Worm (Caenorhabditis elegans): ENCODE data around the gene M28.10.
A peak's percentile ranks its signal among the peaks of the same experiment; 100 is the strongest.

M28.10 gene

DNA sequence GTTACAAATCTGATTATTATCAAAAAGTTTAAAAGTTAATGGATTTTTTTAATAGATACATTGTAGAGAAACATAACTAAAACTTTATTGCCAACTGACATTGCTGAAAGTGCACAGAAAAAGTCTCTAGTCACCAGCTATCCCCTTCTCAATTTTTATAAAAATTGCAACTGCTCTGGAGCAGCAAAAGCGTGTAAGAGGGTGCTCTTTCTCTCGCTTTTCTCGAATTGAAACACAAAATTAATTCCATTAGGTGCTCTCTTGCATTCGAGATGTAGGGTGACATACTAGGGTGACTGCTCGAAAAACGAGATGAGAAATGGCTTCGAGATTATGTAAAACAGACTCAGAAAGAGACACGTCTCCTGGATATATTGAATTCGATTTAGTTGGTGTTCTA, 33.3 kb downstream of the M28.10 start:
- TF ChIP-seq aha-1 (tag) (peak; percentile 66), lin-13 (GFP tag; optimal IDR thresholded peaks at IDR 0.05) (no peak)

DNA sequence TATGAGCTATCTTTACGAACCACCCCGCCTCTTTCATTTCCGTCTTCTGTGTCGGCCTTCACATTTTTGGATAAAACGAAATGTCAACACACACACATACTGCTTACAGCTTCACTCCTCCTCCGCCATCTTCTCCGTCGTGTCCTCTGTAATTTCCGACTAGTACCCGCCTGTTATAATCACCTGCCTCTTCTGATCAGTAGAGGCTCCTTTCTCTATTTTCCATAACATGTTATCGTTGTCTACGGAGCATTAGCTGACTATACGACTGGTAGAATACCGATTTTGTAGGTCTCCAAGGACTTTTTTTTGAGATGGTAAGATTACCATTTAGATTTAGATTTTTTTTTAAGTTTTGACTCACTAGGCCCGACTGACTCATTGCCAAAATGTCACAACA, 37.6 kb downstream of the M28.10 start:
- TF ChIP-seq aha-1 (tag) (peak; percentile 91), ceh-20 (GFP tag; IDR thresholded peaks at IDR 0.05) (no peak)

DNA sequence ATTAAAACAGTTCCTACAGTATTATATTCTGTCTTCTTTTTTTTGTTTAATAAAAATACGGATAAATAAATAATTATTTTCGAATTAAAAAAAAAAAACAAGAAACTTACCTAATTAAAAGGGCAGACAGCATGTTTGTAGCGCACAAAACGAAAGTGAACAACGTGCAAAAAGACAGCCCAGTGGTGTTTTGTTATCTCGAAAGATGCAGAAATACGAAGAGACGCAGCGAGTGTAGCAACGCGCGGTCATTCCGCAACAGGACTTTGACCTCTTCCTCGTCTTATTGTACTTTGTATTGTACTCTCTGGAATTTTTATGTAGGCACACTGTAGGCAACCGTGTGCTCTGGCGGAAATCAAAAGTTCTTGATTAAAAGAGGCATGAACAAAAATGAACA, 46.3 kb downstream of the M28.10 start, which contains the start of gene gbh-1:
Gene gbh-1 (minus strand): TSS at position 149 of the 400 bp plus-strand sequence.
- TF ChIP-seq hif-1 (tag; optimal IDR thresholded peaks at IDR 0.05), result peak in 1 of 2 experiments; percentile 73
- peak in 1 of 2 experiments; percentile 73 for TF ChIP-seq mdl-1 (tag; optimal IDR thresholded peaks at IDR 0.05)
- peak; percentile 73 for TF ChIP-seq madf-9 (GFP tag; conservative IDR thresholded peaks at IDR 0.05)
- TF ChIP-seq egl-27 (tag; optimal IDR thresholded peaks at IDR 0.05), result no peak
- no peak for TF ChIP-seq snpc-4 (tag; optimal IDR thresholded peaks at IDR 0.05)
- TF ChIP-seq mxl-3 (GFP tag; optimal IDR thresholded peaks at IDR 0.05), result peak; percentile 50
- no peak for TF ChIP-seq Y48G9A.11 (GFP tag; IDR thresholded peaks at IDR 0.05)
- TF ChIP-seq hlh-11 (tag; optimal IDR thresholded peaks at IDR 0.05), result peak; percentile 59
- TF ChIP-seq daf-8 (GFP tag; IDR thresholded peaks at IDR 0.05), result no peak
- TF ChIP-seq Y105C5A.15 (GFP tag; IDR thresholded peaks at IDR 0.05), result no peak
- TF ChIP-seq daf-16 (GFP tag; optimal IDR thresholded peaks at IDR 0.05), result no peak
- peak; percentile 31 for TF ChIP-seq daf-16 (tag; optimal IDR thresholded peaks at IDR 0.05)
- TF ChIP-seq hmg-1.1 (GFP tag; IDR thresholded peaks at IDR 0.05), result no peak
- peak; percentile 32 for TF ChIP-seq nhr-48 (tag; optimal IDR thresholded peaks at IDR 0.05)
- peak; percentile 99 for TF ChIP-seq nhr-28 (tag; optimal IDR thresholded peaks at IDR 0.05)
- TF ChIP-seq php-3 (GFP tag; IDR thresholded peaks at IDR 0.05), result 0 out of 2 replicates have a peak, but pooled peaks have one; percentile 22

DNA sequence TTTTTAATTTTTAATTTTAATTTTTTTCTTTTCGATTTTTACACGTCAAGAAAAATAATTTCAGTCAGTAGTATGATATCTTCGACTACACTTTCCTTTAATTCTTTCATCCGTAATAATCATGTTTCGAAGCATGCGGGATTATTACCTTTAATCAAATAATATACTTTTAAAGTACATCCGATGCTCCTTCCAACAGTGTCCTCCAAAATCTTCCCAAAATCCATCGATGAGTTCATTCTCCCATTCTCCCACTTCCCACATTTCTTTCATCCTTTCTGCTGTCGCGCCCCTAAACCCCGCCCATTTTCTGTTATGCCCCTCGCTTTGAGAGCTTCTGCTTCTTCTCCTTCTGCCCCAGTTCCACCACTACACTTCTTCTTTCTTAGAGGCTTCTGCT, 47.4 kb downstream of the M28.10 start, which contains the start of gene lgc-57:
Gene lgc-57 (plus strand): TSS at position 301 of the 400 bp plus-strand sequence.
- no peak for TF ChIP-seq mep-1 (tag; optimal IDR thresholded peaks at IDR 0.05)
- no peak for TF ChIP-seq hif-1 (tag; optimal IDR thresholded peaks at IDR 0.05)
- no peak for TF ChIP-seq skn-1 (tag; optimal IDR thresholded peaks at IDR 0.05)
- no peak for TF ChIP-seq ZK546.5 (tag; optimal IDR thresholded peaks at IDR 0.05)
- TF ChIP-seq gei-8 (GFP tag; optimal IDR thresholded peaks at IDR 0.05), result no peak
- no peak for TF ChIP-seq mdt-29 (GFP tag; IDR thresholded peaks at IDR 0.05)
- no peak for TF ChIP-seq aly-2 (tag; optimal IDR thresholded peaks at IDR 0.05)
- no peak for TF ChIP-seq nhr-42 (GFP tag; IDR thresholded peaks at IDR 0.05)
- no peak for TF ChIP-seq ceh-44 (GFP tag; IDR thresholded peaks at IDR 0.05)
- TF ChIP-seq ceh-20 (GFP tag; IDR thresholded peaks at IDR 0.05), result no peak
- TF ChIP-seq rbr-2 (tag; optimal IDR thresholded peaks at IDR 0.05), result no peak
- TF ChIP-seq lin-1 (GFP tag; IDR thresholded peaks at IDR 0.05), result no peak
- TF ChIP-seq Y105C5A.15 (GFP tag; IDR thresholded peaks at IDR 0.05), result no peak
- TF ChIP-seq unc-62 (GFP tag; optimal IDR thresholded peaks at IDR 0.05 in 1 of 2), result no peak
- TF ChIP-seq unc-62 (tag; optimal IDR thresholded peaks at IDR 0.05), result no peak
- no peak for TF ChIP-seq F10B5.3 (tag; optimal IDR thresholded peaks at IDR 0.05)
- no peak for TF ChIP-seq hmg-1.1 (GFP tag; IDR thresholded peaks at IDR 0.05)
- TF ChIP-seq spr-3 (GFP tag; optimal IDR thresholded peaks at IDR 0.05), result no peak
- no peak for TF ChIP-seq duxl-1 (tag; optimal IDR thresholded peaks at IDR 0.05; ENCODE audit: poor library complexity)
- no peak for TF ChIP-seq tag-97 (GFP tag; IDR thresholded peaks at IDR 0.05)

DNA sequence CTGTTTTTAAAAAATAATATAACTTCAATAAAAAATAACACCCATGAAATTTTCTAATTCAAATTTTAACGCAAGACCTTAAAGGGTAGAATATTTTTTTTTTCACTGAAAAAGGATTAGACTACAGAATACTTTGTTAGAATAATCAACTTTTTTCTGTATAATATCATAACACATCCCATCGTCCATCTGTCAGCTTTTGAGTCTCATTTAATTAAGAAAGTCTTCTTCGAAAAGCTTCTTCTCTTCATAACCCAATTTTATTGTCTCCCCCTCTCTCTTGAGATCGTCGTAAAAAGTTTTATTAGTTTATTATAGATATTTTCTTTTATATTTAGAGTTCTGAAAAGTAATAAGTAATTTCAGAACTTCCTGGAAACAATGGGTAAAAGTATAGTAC, 48.7 kb downstream of the M28.10 start:
- TF ChIP-seq rbr-2 (tag; optimal IDR thresholded peaks at IDR 0.05), result no peak
- no peak for TF ChIP-seq lin-1 (GFP tag; IDR thresholded peaks at IDR 0.05)
- no peak for TF ChIP-seq nhr-10 (tag; optimal IDR thresholded peaks at IDR 0.05)
- TF ChIP-seq nhr-102 (tag; optimal IDR thresholded peaks at IDR 0.05), result no peak
- TF ChIP-seq jun-1 (tag; optimal IDR thresholded peaks at IDR 0.05), result no peak
- peak; percentile 60 for TF ChIP-seq ces-1 (GFP tag; optimal IDR thresholded peaks at IDR 0.05)
- TF ChIP-seq lsy-2 (tag; optimal IDR thresholded peaks at IDR 0.05), result no peak
- no peak for TF ChIP-seq mdt-29 (GFP tag; IDR thresholded peaks at IDR 0.05)
